Fruit fly (Drosophila melanogaster): ENCODE measurements around the gene CG33494.

CG33494 gene

DNA sequence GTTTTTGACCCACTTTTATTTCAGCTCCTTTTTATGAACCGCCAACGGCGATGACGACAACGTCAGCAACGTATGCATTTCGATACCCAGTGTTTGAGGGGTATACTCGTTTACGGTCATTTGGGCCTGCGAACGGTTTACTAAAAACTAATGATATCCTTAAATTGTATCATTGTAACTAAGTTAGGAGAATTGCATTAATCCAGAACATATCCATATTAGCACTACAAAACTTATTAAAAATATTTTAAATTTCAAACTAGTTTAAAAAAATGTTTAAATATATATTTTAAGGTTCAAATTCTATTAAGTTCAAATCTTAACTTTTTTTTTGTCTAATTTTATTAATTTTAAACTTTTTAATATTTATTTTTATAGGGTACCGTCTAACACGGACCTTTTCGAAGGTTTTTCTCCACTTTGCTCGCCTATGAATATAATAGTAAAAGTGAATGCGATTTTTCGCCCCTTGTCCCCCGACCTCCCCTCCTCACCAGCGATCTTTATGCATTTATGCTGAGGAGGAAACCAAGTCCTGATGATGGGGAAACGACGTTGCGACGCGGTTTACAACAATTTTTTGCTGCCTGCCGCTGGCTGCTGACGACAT lies 35.7 kb downstream of the CG33494 start (continued):
- no peak for TF ChIP-seq repo (GFP tag; optimal IDR thresholded peaks at IDR 0.05)
- no peak for TF ChIP-seq HLHmδ (GFP tag; optimal IDR thresholded peaks at IDR 0.05)
- peak; percentile 15 for TF ChIP-seq az2 (GFP tag; optimal IDR thresholded peaks at IDR 0.05)
- peak in 1 of 2 experiments; percentile 12 for TF ChIP-seq Hr51 (GFP tag; optimal IDR thresholded peaks at IDR 0.05)
- no peak for TF ChIP-seq Xbp1 (GFP tag; optimal IDR thresholded peaks at IDR 0.05)
- no peak for TF ChIP-seq da (GFP tag; optimal IDR thresholded peaks at IDR 0.05)
- peak; percentile 21 for TF ChIP-seq CG30403 (GFP tag; optimal IDR thresholded peaks at IDR 0.05)
- TF ChIP-seq nmo (GFP tag; optimal IDR thresholded peaks at IDR 0.05), result peak; percentile 27
- peak; percentile 49 for TF ChIP-seq Xrp1 (GFP tag; IDR thresholded peaks at IDR 0.05)
- no peak for TF ChIP-seq Camta (GFP tag; optimal IDR thresholded peaks at IDR 0.05)
- TF ChIP-seq CG10366 (GFP tag; IDR thresholded peaks at IDR 0.05), result no peak
- TF ChIP-seq Ets97D (GFP tag; optimal IDR thresholded peaks at IDR 0.05), result no peak
- peak in 1 of 3 experiments; percentile 36 for TF ChIP-seq lola (GFP tag; optimal IDR thresholded peaks at IDR 0.05)
- TF ChIP-seq slou (GFP tag; optimal IDR thresholded peaks at IDR 0.05), result no peak
- TF ChIP-seq nerfin-2 (GFP tag; IDR thresholded peaks at IDR 0.05; ENCODE audit: partially characterized antibody), result no peak
- no peak for TF ChIP-seq CG2202 (tag; optimal IDR thresholded peaks at IDR 0.05)
- TF ChIP-seq usp (GFP tag; optimal IDR thresholded peaks at IDR 0.05), result no peak
- TF ChIP-seq CG6689 (GFP tag; IDR thresholded peaks at IDR 0.05), result peak; percentile 24; the same call in 1 of the 2 replicates
- TF ChIP-seq Hsf (GFP tag; optimal IDR thresholded peaks at IDR 0.05), result no peak
- TF ChIP-seq CG11398 (GFP tag; optimal IDR thresholded peaks at IDR 0.05), result no peak
- peak; percentile 26 for TF ChIP-seq Blimp-1 (GFP tag; optimal IDR thresholded peaks at IDR 0.05)
- TF ChIP-seq CG10274 (GFP tag; optimal IDR thresholded peaks at IDR 0.05), result no peak
- peak; percentile 27 for TF ChIP-seq CG17829 (tag; optimal IDR thresholded peaks at IDR 0.05)
- TF ChIP-seq CG6254 (GFP tag; optimal IDR thresholded peaks at IDR 0.05), result peak; percentile 20
- TF ChIP-seq otp (GFP tag; IDR thresholded peaks at IDR 0.05), result no peak
- peak; percentile 47; the same call in 1 of the 3 replicates for TF ChIP-seq CG17361 (GFP tag; IDR thresholded peaks at IDR 0.05)
- TF ChIP-seq zen2 (GFP tag; IDR thresholded peaks at IDR 0.05; ENCODE audit: partially characterized antibody), result no peak
- no peak for TF ChIP-seq tna (GFP tag; IDR thresholded peaks at IDR 0.05; ENCODE audit: partially characterized antibody)
- no peak for TF ChIP-seq Dref (GFP tag; IDR thresholded peaks at IDR 0.05)
- no peak for TF ChIP-seq NC2β (GFP tag; optimal IDR thresholded peaks at IDR 0.05)
- TF ChIP-seq CG2712 (tag; optimal IDR thresholded peaks at IDR 0.05), result peak; percentile 65
- no peak for TF ChIP-seq maf-S (GFP tag; optimal IDR thresholded peaks at IDR 0.05)
- no peak for TF ChIP-seq CG15011 (GFP tag; optimal IDR thresholded peaks at IDR 0.05)
- no peak for TF ChIP-seq BtbVII (GFP tag; optimal IDR thresholded peaks at IDR 0.05)
- no peak for TF ChIP-seq sim (GFP tag; IDR thresholded peaks at IDR 0.05)
- no peak for TF ChIP-seq Abd-B (GFP tag; optimal IDR thresholded peaks at IDR 0.05)
- TF ChIP-seq CG10565 (GFP tag; optimal IDR thresholded peaks at IDR 0.05), result no peak
- TF ChIP-seq Oli (tag; optimal IDR thresholded peaks at IDR 0.05), result peak; percentile 10
- TF ChIP-seq HLH3B (GFP tag; IDR thresholded peaks at IDR 0.05), result no peak
- TF ChIP-seq CG9215 (GFP tag; IDR thresholded peaks at IDR 0.05), result no peak
- TF ChIP-seq shn (GFP tag; optimal IDR thresholded peaks at IDR 0.05), result no peak
- no peak for TF ChIP-seq CG6854 (GFP tag; optimal IDR thresholded peaks at IDR 0.05)
- peak; percentile 64 for TF ChIP-seq CG10979 (tag; optimal IDR thresholded peaks at IDR 0.05)
- no peak for TF ChIP-seq CG7963 (GFP tag; IDR thresholded peaks at IDR 0.05; ENCODE audit: partially characterized antibody)
- TF ChIP-seq D19B (GFP tag; optimal IDR thresholded peaks at IDR 0.05), result peak; percentile 27
- TF ChIP-seq Rx (GFP tag; IDR thresholded peaks at IDR 0.05), result no peak
- no peak for TF ChIP-seq esg (GFP tag; conservative IDR thresholded peaks at IDR 0.05)
- no peak for TF ChIP-seq fd3F (GFP tag; optimal IDR thresholded peaks at IDR 0.05)
- no peak for TF ChIP-seq Ada2b (GFP tag; IDR thresholded peaks at IDR 0.05)
- no peak for TF ChIP-seq Sry-β (GFP tag; optimal IDR thresholded peaks at IDR 0.05)
